Fruit fly (Drosophila melanogaster) whole organism, adult: ENCODE data around the gene CG15894.

Experiments used
- CG14711 ChIP-seq: fragments of 200-800 bp; sonication (Bioruptor generic); optimal IDR thresholded peaks from 2 replicates; lab custom pipeline; 2018; ENCODE audit warnings: missing biosample characterization, mild to moderate bottlenecking, missing genetic modification characterization, moderate library complexity
- CG1620 ChIP-seq: fragments of 200-800 bp; sonication (Bioruptor generic); optimal IDR thresholded peaks from 2 replicates; lab custom pipeline; 2016; ENCODE audit warnings: missing biosample characterization, missing genetic modification characterization
- CG33017 ChIP-seq: fragments of 200-800 bp; sonication (Bioruptor generic); optimal IDR thresholded peaks from 2 replicates; lab custom pipeline; 2018; ENCODE audit warnings: missing biosample characterization, mild to moderate bottlenecking, missing genetic modification characterization, moderate library complexity
- CG7045 ChIP-seq: fragments of 200-800 bp; sonication (Bioruptor generic); optimal IDR thresholded peaks from 2 replicates; lab custom pipeline; 2017; ENCODE audit warnings: missing biosample characterization, mild to moderate bottlenecking, missing genetic modification characterization
- Clk ChIP-seq: fragments of 200-800 bp; sonication (Bioruptor generic); optimal IDR thresholded peaks from 2 replicates; lab custom pipeline; 2017; ENCODE audit warnings: missing biosample characterization, missing genetic modification characterization
- Hr96 ChIP-seq: fragments of 200-800 bp; sonication (Bioruptor generic); optimal IDR thresholded peaks from 2 replicates; lab custom pipeline; 2016; ENCODE audit warnings: missing biosample characterization, missing genetic modification characterization
- cic ChIP-seq: fragments of 200-800 bp; sonication (Bioruptor generic); optimal IDR thresholded peaks from 2 replicates; lab custom pipeline; 2017; ENCODE audit warnings: missing biosample characterization, mild to moderate bottlenecking, missing genetic modification characterization, moderate library complexity
- cnc ChIP-seq, 2 experiments: fragments of >200 bp; optimal IDR thresholded peaks; 2 replicates each; lab custom pipeline; 2017
- kay ChIP-seq: fragments of 200-800 bp; sonication (Bioruptor generic); peaks from one replicate; lab custom pipeline; 2016; ENCODE audit warnings: missing biosample characterization, missing genetic modification characterization, borderline replicate concordance
- pad ChIP-seq: fragments of 200-800 bp; sonication (Bioruptor generic); optimal IDR thresholded peaks from 3 replicates; lab custom pipeline; 2017; ENCODE audit warnings: missing biosample characterization, missing genetic modification characterization, mild to moderate bottlenecking, moderate library complexity, missing genetic modification reagents
- tj ChIP-seq: fragments of 200-800 bp; sonication (Bioruptor generic); optimal IDR thresholded peaks from 3 replicates; lab custom pipeline; 2017; ENCODE audit warnings: missing biosample characterization, mild to moderate bottlenecking, missing genetic modification characterization, moderate library complexity
- toe ChIP-seq: fragments of 200-800 bp; sonication (Bioruptor generic); optimal IDR thresholded peaks from 2 replicates; lab custom pipeline; 2016; ENCODE audit warnings: missing biosample characterization, missing genetic modification characterization

DNA sequence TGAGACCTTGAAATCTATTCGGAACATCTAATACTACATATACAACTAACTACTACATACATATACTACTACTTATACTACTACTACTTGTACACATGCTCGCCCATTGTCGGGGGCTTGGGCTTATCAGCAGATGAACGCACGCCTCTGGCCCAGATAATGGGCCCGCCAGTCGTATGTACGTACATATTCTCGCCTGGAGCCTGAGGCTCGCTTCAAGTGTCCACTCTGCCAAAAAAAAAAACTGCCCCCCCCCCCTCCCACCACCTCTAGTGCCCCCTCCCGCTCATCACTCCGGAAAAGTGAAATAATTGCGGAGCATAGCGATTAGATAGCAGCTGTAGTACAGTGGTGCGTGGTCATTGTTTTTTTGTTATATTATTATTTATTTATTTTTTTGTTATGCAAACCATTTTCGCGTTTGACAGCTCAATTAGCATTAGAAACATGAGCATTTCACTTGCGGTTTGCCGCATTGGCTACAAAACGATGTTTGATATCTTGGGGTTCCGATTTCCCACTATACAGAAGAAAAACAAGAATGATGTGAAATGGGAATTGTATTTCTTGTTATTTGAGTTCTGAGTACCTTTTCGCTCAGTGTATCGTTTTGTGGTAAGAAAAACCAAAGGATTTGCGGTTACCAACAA, 47.9 kb downstream of the CG15894 start:
- TF ChIP-seq CG1620 (GFP tag; lab: Kevin White, UChicago) (no peak), CG33017 (no peak), kay (no peak), toe (GFP tag; lab: Kevin White, UChicago) (no peak), Clk (GFP tag; lab: Kevin White, UChicago) (no peak), tj (peak; percentile 23), pad (GFP tag; lab: Kevin White, UChicago) (no peak), cic (GFP tag; lab: Kevin White, UChicago) (peak; percentile 77), CG14711 (no peak), CG7045 (GFP tag; lab: Kevin White, UChicago) (no peak), Hr96 (GFP tag; lab: Kevin White, UChicago) (no peak), cnc (optimal IDR thresholded peaks at IDR 0.05; lab: Kevin White, UChicago) (no peak)
